Worm (Caenorhabditis elegans) whole organism, late embryonic: ENCODE measurements around the gene lron-13.

ENCODE experiments used
- C08G9.2 ChIP-seq: sonication (generic microtip); optimal IDR thresholded peaks from 2 replicates; lab custom pipeline; 2016; ENCODE audit warnings: mild to moderate bottlenecking, missing genetic modification characterization, moderate library complexity, missing compliant biosample characterization
- C38D4.7 ChIP-seq: fragments of 200-800 bp; sonication (Bioruptor generic); optimal IDR thresholded peaks from 2 replicates; lab custom pipeline; 2018; ENCODE audit warnings: mild to moderate bottlenecking, missing genetic modification characterization, moderate library complexity, missing compliant biosample characterization
- F13H6.1 ChIP-seq: sonication (generic microtip); optimal IDR thresholded peaks from 2 replicates; lab custom pipeline; 2016; ENCODE audit warnings: missing genetic modification characterization, missing compliant biosample characterization
- ahr-1 ChIP-seq: sonication (generic microtip); optimal IDR thresholded peaks from 2 replicates; lab custom pipeline; 2016; ENCODE audit warnings: missing genetic modification characterization, missing compliant biosample characterization
- ama-1 ChIP-seq: fragments of 150-350 bp; optimal IDR thresholded peaks from 2 replicates; lab custom pipeline; 2014
- ceh-2 ChIP-seq: sonication (generic microtip); optimal IDR thresholded peaks from 2 replicates; lab custom pipeline; 2016; ENCODE audit warnings: missing genotype, missing genetic modification characterization, missing compliant biosample characterization
- ceh-22 ChIP-seq: sonication (generic microtip); optimal IDR thresholded peaks from 2 replicates; lab custom pipeline; 2017; ENCODE audit warnings: missing biosample characterization, missing genetic modification characterization
- ceh-24 ChIP-seq: sonication (generic microtip); optimal IDR thresholded peaks from 2 replicates; lab custom pipeline; 2016; ENCODE audit warnings: mild to moderate bottlenecking, missing genetic modification characterization, missing compliant biosample characterization
- ceh-45 ChIP-seq: fragments of 200-800 bp; sonication (Bioruptor generic); IDR thresholded peaks from 2 replicates; pipeline ENCODE4 v1.3.6; 2022; ENCODE audit warnings: missing genetic modification reagents, missing genetic modification characterization, missing compliant biosample characterization
- che-1 ChIP-seq: sonication (generic microtip); optimal IDR thresholded peaks from 2 replicates; lab custom pipeline; 2016; ENCODE audit warnings: mild to moderate bottlenecking, missing genetic modification characterization, missing compliant biosample characterization
- dve-1 ChIP-seq: sonication (generic microtip); optimal IDR thresholded peaks from 2 replicates; lab custom pipeline; 2017; ENCODE audit warnings: antibody characterized with exemption, mild to moderate bottlenecking, missing genetic modification characterization, missing compliant biosample characterization
- elt-2 ChIP-seq: sonication (generic microtip); optimal IDR thresholded peaks from 2 replicates; lab custom pipeline; 2016; ENCODE audit warnings: missing genetic modification reagents, missing genetic modification characterization, missing compliant biosample characterization
- elt-4 ChIP-seq: sonication (generic microtip); optimal IDR thresholded peaks from 2 replicates; lab custom pipeline; 2016; ENCODE audit warnings: missing genetic modification characterization, missing compliant biosample characterization
- ets-4 ChIP-seq: sonication (generic microtip); optimal IDR thresholded peaks from 2 replicates; lab custom pipeline; 2016; ENCODE audit warnings: missing genetic modification characterization, missing compliant biosample characterization
- eyg-1 ChIP-seq: sonication (generic microtip); optimal IDR thresholded peaks from 2 replicates; lab custom pipeline; 2016; ENCODE audit warnings: missing genotype, missing genetic modification characterization, missing compliant biosample characterization
- fkh-10 ChIP-seq: fragments of 150-350 bp; optimal IDR thresholded peaks from 2 replicates; lab custom pipeline; 2014; ENCODE audit warnings: missing biosample characterization, missing genetic modification reagents, missing genetic modification characterization
- hlh-13 ChIP-seq: fragments of 200-800 bp; sonication (Bioruptor generic); optimal IDR thresholded peaks from 2 replicates; lab custom pipeline; 2018; ENCODE audit warnings: mild to moderate bottlenecking, missing genetic modification characterization, missing compliant biosample characterization
- hlh-15 ChIP-seq: sonication (generic microtip); optimal IDR thresholded peaks from 2 replicates; lab custom pipeline; 2016; ENCODE audit warnings: missing genetic modification characterization, missing compliant biosample characterization
- hlh-30 ChIP-seq: sonication (generic microtip); optimal IDR thresholded peaks from 2 replicates; lab custom pipeline; 2017; ENCODE audit warnings: antibody characterized with exemption, missing genetic modification characterization, missing compliant biosample characterization; ENCODE audit not compliant: insufficient read depth
- nfya-1 ChIP-seq: sonication (generic microtip); optimal IDR thresholded peaks from 2 replicates; lab custom pipeline; 2017; ENCODE audit warnings: missing genetic modification characterization, mild to moderate bottlenecking, missing compliant biosample characterization, antibody characterized with exemption, moderate library complexity
- nhr-11 ChIP-seq: fragments of 150-350 bp; optimal IDR thresholded peaks from 2 replicates; lab custom pipeline; 2014; ENCODE audit warnings: missing biosample characterization, missing genetic modification characterization
- nhr-232 ChIP-seq: sonication (generic microtip); optimal IDR thresholded peaks from 2 replicates; lab custom pipeline; 2016; ENCODE audit warnings: missing genetic modification characterization, missing compliant biosample characterization
- npax-4 ChIP-seq: sonication (generic microtip); optimal IDR thresholded peaks from 2 replicates; lab custom pipeline; 2016; ENCODE audit warnings: missing genetic modification characterization, missing compliant biosample characterization
- pat-9 ChIP-seq: fragments of 200-800 bp; sonication (Bioruptor generic); optimal IDR thresholded peaks from 2 replicates; lab custom pipeline; 2018; ENCODE audit warnings: mild to moderate bottlenecking, missing genetic modification characterization, moderate library complexity, missing compliant biosample characterization
- pha-2 ChIP-seq: sonication (generic microtip); optimal IDR thresholded peaks from 2 replicates; lab custom pipeline; 2017; ENCODE audit warnings: mild to moderate bottlenecking, missing genetic modification characterization, missing compliant biosample characterization
- pqm-1 ChIP-seq: sonication (generic microtip); optimal IDR thresholded peaks from 2 replicates; lab custom pipeline; 2016; ENCODE audit warnings: missing genetic modification characterization, missing compliant biosample characterization
- pros-1 ChIP-seq: fragments of 150-350 bp; optimal IDR thresholded peaks from 2 replicates; lab custom pipeline; 2014; ENCODE audit warnings: missing biosample characterization, missing genetic modification reagents, missing genetic modification characterization
- sdc-2 ChIP-seq: sonication (generic microtip); optimal IDR thresholded peaks from 2 replicates; lab custom pipeline; 2016; ENCODE audit warnings: missing genotype, missing genetic modification characterization, missing compliant biosample characterization
- sox-2 ChIP-seq: fragments of 200-800 bp; sonication (Bioruptor generic); IDR thresholded peaks from 2 replicates; pipeline ENCODE4 v1.3.6; 2022; ENCODE audit warnings: missing genetic modification reagents, missing genetic modification characterization, missing compliant biosample characterization
- tbx-7 ChIP-seq: sonication (generic microtip); optimal IDR thresholded peaks from 2 replicates; lab custom pipeline; 2016; ENCODE audit warnings: missing genotype, missing genetic modification characterization, missing compliant biosample characterization
- unc-3 ChIP-seq, 2 experiments: fragments of 200-800 bp in 1 of 2; sonication (Bioruptor generic) in 1 of 2; sonication (generic microtip) in 1 of 2; conservative IDR thresholded peaks in 1 of 2; optimal IDR thresholded peaks in 1 of 2; 2 replicates each; pipeline versions ENCODE4 v1.3.6 to Lab custom; 2016 to 2022; ENCODE audit warnings: missing compliant biosample characterization in 2 of 2, missing genetic modification characterization in 2 of 2, missing genetic modification reagents in 1 of 2
- unc-42 ChIP-seq: sonication (generic microtip); optimal IDR thresholded peaks from 2 replicates; lab custom pipeline; 2016; ENCODE audit warnings: missing genotype, missing genetic modification characterization, missing compliant biosample characterization
- unc-55 ChIP-seq: sonication (generic microtip); optimal IDR thresholded peaks from 2 replicates; lab custom pipeline; 2017; ENCODE audit warnings: missing biosample characterization, missing genetic modification reagents, missing genetic modification characterization
- unc-86 ChIP-seq: sonication (generic microtip); optimal IDR thresholded peaks from 2 replicates; lab custom pipeline; 2016; ENCODE audit warnings: missing genetic modification characterization, missing compliant biosample characterization
- ztf-16 ChIP-seq: sonication (generic microtip); optimal IDR thresholded peaks from 2 replicates; lab custom pipeline; 2017; ENCODE audit warnings: missing genetic modification characterization, missing compliant biosample characterization

The lron-13 gene

DNA sequence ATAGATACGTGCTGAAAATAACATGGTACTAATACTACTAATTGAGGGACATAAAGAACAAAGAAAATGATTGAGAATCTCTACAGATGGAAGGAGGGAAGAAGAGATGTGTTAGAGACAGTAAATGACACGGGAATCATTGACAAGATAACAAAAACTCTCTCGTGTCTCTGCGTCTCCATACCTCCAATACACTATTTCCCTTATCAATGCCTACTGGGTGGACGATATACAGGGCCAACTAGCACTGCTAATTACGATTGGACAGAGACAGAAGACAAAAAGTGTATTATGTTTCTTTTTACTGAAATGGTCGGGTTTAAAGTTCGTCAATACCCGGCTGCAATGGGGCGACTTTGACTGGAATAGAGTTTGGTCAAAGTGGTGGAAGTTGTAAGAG, 17.4 kb downstream of the lron-13 start:
- no peak for TF ChIP-seq che-1 (tag; lab: Kevin White, UChicago)
- peak; percentile 73 for TF ChIP-seq elt-2 (tag; lab: Kevin White, UChicago)
- TF ChIP-seq, all 69 proteins: peak for 1

DNA sequence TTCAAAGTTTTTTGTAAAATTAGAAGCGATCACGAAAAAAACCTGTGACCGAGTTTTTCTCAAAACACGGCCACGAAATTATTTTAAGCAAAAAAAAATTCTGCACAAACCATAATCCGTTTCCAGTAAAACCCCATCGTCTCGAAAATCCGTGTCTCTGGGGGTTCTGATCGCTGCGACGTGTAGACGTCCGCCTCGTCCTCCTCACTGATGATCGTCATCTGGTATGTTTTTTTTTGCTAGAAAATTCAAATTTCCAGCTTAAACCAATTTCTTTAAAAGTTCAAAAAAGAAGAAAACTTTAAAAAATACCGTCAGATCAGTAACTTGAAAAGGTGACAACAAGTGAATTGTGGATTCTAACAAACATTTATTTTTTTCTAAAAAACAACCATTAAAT, 19.3 kb downstream of the lron-13 start, which contains the start of gene Y76A2B.4:
Gene Y76A2B.4 (minus strand): TSS at position 241 of the 400 bp plus-strand sequence.
- TF ChIP-seq C08G9.2 (tag; lab: Kevin White, UChicago) (no peak), ahr-1 (no peak), dve-1 (tag; lab: Kevin White, UChicago) (no peak), sdc-2 (no peak), ceh-45 (GFP tag; lab: Robert Waterston, UW) (no peak), tbx-7 (no peak), hlh-15 (tag; lab: Kevin White, UChicago) (no peak), ceh-22 (tag; lab: Kevin White, UChicago) (no peak), ama-1 (lab: Kevin White, UChicago) (no peak), ceh-24 (tag; lab: Kevin White, UChicago) (no peak), elt-4 (tag; lab: Kevin White, UChicago) (no peak), ceh-2 (tag; lab: Kevin White, UChicago) (no peak), unc-3 (GFP tag; conservative IDR thresholded peaks at IDR 0.05; lab: Robert Waterston, UW) (no peak), unc-3 (tag; optimal IDR thresholded peaks at IDR 0.05; lab: Kevin White, UChicago) (no peak), sox-2 (GFP tag; lab: Robert Waterston, UW) (no peak), pqm-1 (tag; lab: Kevin White, UChicago) (no peak), nhr-11 (tag; lab: Kevin White, UChicago) (no peak), ztf-16 (tag; lab: Kevin White, UChicago) (no peak)

DNA sequence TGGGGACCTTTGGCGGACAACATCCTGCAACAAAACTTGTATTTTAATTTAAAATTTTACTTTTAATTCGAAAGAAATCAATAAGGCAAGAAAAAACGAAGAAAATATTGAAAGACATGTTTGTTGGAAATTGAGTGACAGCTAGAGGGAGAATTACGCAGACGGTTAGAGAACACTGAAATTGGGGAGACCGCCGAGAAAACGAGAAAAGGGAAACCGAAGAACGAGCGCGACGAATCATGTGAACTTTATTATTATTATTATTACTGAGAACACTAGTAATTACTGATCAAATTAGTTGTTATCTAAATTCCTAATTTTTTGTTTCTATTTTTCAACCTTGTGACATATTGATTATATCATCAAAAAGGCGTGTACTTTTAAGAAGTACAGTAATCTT, 21.7 kb downstream of the lron-13 start, which contains the start of gene mmad-1:
Gene mmad-1 (minus strand): TSS at position 24 of the 400 bp plus-strand sequence.
- TF ChIP-seq unc-55 (GFP tag; lab: Kevin White, UChicago) (peak; percentile 99), unc-42 (tag; lab: Kevin White, UChicago) (peak; percentile 18), hlh-30 (tag; lab: Kevin White, UChicago) (peak; percentile 42), nfya-1 (tag; lab: Kevin White, UChicago) (peak; percentile 8), F13H6.1 (tag; lab: Kevin White, UChicago) (no peak)

DNA sequence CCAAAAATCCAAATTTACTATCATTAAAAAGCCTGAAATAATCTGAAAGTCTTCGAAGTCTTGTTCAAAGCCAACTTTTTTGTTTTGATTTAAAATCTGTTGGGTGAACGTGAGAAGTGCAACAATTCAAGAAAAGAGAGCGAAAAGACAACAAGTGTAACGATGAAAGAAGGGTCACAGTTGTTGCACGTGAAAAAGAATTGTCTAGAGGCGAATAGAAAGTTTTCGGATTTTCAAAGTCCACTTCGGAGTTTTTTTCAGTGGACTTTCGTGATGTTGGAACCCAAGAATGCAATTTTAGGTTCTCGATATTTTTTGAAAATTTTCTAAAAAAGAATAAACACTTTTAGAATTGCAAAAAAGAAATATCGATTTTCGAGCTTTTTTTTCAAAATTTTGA, 22.7 kb downstream of the lron-13 start:
- TF ChIP-seq fkh-10 (GFP tag; lab: Kevin White, UChicago) (no peak), nhr-232 (tag; lab: Kevin White, UChicago) (no peak), C38D4.7 (GFP tag; lab: Kevin White, UChicago) (no peak), sox-2 (GFP tag; lab: Robert Waterston, UW) (no peak), eyg-1 (tag; lab: Kevin White, UChicago) (no peak), npax-4 (no peak), unc-86 (tag; lab: Kevin White, UChicago) (no peak), pat-9 (tag; lab: Kevin White, UChicago) (no peak), ceh-2 (tag; lab: Kevin White, UChicago) (no peak), ama-1 (lab: Kevin White, UChicago) (no peak), ets-4 (no peak), pha-2 (tag; lab: Kevin White, UChicago) (no peak), sdc-2 (no peak), hlh-13 (GFP tag; lab: Kevin White, UChicago) (no peak), pros-1 (tag; lab: Kevin White, UChicago) (no peak), unc-55 (GFP tag; lab: Kevin White, UChicago) (no peak), elt-4 (tag; lab: Kevin White, UChicago) (no peak)
